Worm (Caenorhabditis elegans) whole organism, L3 larva: ENCODE data around the gene mrp-4.

Source experiments
- fkh-10 ChIP-seq: sonication (generic microtip); optimal IDR thresholded peaks from 2 replicates; lab custom pipeline; 2017; ENCODE audit warnings: missing biosample characterization, missing genetic modification reagents, missing genetic modification characterization
- nhr-76 ChIP-seq: fragments of 150-350 bp; sonication (generic microtip); optimal IDR thresholded peaks from 5 replicates; lab custom pipeline; 2014; ENCODE audit warnings: missing biosample characterization, missing genetic modification characterization
- unc-62 ChIP-seq: fragments of 150-350 bp; sonication (generic microtip); optimal IDR thresholded peaks from 4 replicates; lab custom pipeline; 2014; ENCODE audit warnings: missing biosample characterization, missing genetic modification reagents, missing genetic modification characterization

DNA sequence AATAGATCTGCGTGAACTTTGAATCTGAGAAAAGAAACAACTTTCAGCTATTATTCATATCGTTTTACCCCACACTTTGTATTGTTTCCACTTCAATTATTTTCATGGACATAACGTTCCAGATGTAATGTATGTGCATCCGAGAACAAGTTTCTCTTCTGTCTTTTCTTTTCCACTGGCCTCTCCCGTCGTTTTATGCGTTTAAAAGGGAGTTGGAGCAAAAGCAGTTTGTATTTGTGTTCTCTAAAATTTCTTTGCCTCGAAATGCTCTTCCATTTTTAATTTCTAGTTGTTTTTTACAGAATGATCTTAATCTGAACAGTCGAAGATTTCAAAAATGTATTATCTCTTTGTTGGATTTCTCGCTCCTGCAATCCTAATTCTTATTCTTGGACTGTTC lies 27.5 kb upstream of the mrp-4 start, which contains the start of gene R07B1.11:
- no peak for TF ChIP-seq nhr-76 (tag; lab: Kevin White, UChicago)
- no peak for TF ChIP-seq fkh-10 (GFP tag; lab: Kevin White, UChicago)
- no peak for TF ChIP-seq unc-62 (GFP tag; lab: Kevin White, UChicago)
